Worm (Caenorhabditis elegans): Measurements from ENCODE around the gene srj-5.

Gene srj-5

ce11 chrV:664337-664847 is 11.6 kb upstream of the srj-5 start, which contains the start of the genes F31F4.11 and srh-266 (continued):
- TF ChIP-seq pha-4 (GFP tag; IDR thresholded peaks at IDR 0.05) (no peak), pha-4 (tag; optimal IDR thresholded peaks at IDR 0.05) (no peak), tag-97 (GFP tag; IDR thresholded peaks at IDR 0.05) (no peak), set-16 (GFP tag; IDR thresholded peaks at IDR 0.05) (no peak)

- TF ChIP-seq daf-8 (GFP tag; IDR thresholded peaks at IDR 0.05): no peak
- TF ChIP-seq cey-2 (tag; optimal IDR thresholded peaks at IDR 0.05; ENCODE audit: borderline replicate concordance, insufficient read depth): no peak
- no peak for TF ChIP-seq fos-1 (tag; optimal IDR thresholded peaks at IDR 0.05)
- no peak for TF ChIP-seq nhr-6 (tag; optimal IDR thresholded peaks at IDR 0.05)
- TF ChIP-seq skn-1 (tag; optimal IDR thresholded peaks at IDR 0.05): no peak
- no peak for TF ChIP-seq duxl-1 (tag; optimal IDR thresholded peaks at IDR 0.05; ENCODE audit: poor library complexity)
- no peak for TF ChIP-seq zfp-3 (GFP tag; conservative IDR thresholded peaks at IDR 0.05)
- no peak for TF ChIP-seq nhr-111 (GFP tag; optimal IDR thresholded peaks at IDR 0.05)
- no peak for TF ChIP-seq lim-7 (GFP tag; IDR thresholded peaks at IDR 0.05)
- TF ChIP-seq nhr-102 (tag; optimal IDR thresholded peaks at IDR 0.05): no peak
These were observed 7.4 kb upstream of the srj-5 start, which contains the start of gene F31F4.17 for ce11 chrV:660210-660609. TSS of gene F31F4.17 (minus strand) at chrV:660310.

ce11 chrV:658140-658539 is 5.3 kb upstream of the srj-5 start:
- peak; percentile 59; the same call in 1 of the 2 replicates for TF ChIP-seq lim-7 (GFP tag; IDR thresholded peaks at IDR 0.05)

ce11 chrV:657678-658077 is 4.8 kb upstream of the srj-5 start, which contains the start of gene srh-246:
TSS of gene srh-246 (minus strand) at chrV:657778.
- TF ChIP-seq ces-1 (GFP tag; optimal IDR thresholded peaks at IDR 0.05): no peak
- TF ChIP-seq unc-62 (GFP tag; optimal IDR thresholded peaks at IDR 0.05 in 1 of 2): no peak
- TF ChIP-seq unc-62 (tag; optimal IDR thresholded peaks at IDR 0.05): no peak
- TF ChIP-seq ceh-62 (tag; optimal IDR thresholded peaks at IDR 0.05): no peak
- no peak for TF ChIP-seq jun-1 (tag; optimal IDR thresholded peaks at IDR 0.05)
- TF ChIP-seq ceh-82 (tag; optimal IDR thresholded peaks at IDR 0.05): no peak
- no peak for TF ChIP-seq ceh-28 (tag; optimal IDR thresholded peaks at IDR 0.05)
- no peak for TF ChIP-seq madf-5 (GFP tag; IDR thresholded peaks at IDR 0.05)
- no peak for TF ChIP-seq mxl-2 (GFP tag; conservative IDR thresholded peaks at IDR 0.05)
- no peak for TF ChIP-seq Y105C5A.15 (GFP tag; IDR thresholded peaks at IDR 0.05)
- TF ChIP-seq pha-4 (GFP tag; IDR thresholded peaks at IDR 0.05): no peak
- TF ChIP-seq pha-4 (tag; optimal IDR thresholded peaks at IDR 0.05): no peak
- no peak for TF ChIP-seq set-16 (GFP tag; IDR thresholded peaks at IDR 0.05)
- no peak for TF ChIP-seq dmd-8 (GFP tag; IDR thresholded peaks at IDR 0.05)
- TF ChIP-seq ctbp-1 (GFP tag; IDR thresholded peaks at IDR 0.05): no peak
- no peak for TF ChIP-seq dmd-9 (GFP tag; IDR thresholded peaks at IDR 0.05)
- no peak for TF ChIP-seq aha-1 (tag)
- TF ChIP-seq zip-11 (GFP tag; IDR thresholded peaks at IDR 0.05): no peak

- TF ChIP-seq vab-7 (GFP tag; IDR thresholded peaks at IDR 0.05) (no peak), saeg-2 (GFP tag; IDR thresholded peaks at IDR 0.05) (no peak), pqm-1 (tag; optimal IDR thresholded peaks at IDR 0.05) (no peak), hif-1 (tag; optimal IDR thresholded peaks at IDR 0.05) (no peak), daf-12 (tag; optimal IDR thresholded peaks at IDR 0.05) (no peak), Y48G9A.11 (GFP tag; IDR thresholded peaks at IDR 0.05) (no peak), daf-16 (GFP tag; optimal IDR thresholded peaks at IDR 0.05) (no peak), daf-16 (tag; optimal IDR thresholded peaks at IDR 0.05) (no peak), ceh-28 (tag; optimal IDR thresholded peaks at IDR 0.05) (no peak), nhr-28 (tag; optimal IDR thresholded peaks at IDR 0.05) (no peak), hlh-30 (tag; optimal IDR thresholded peaks at IDR 0.05; ENCODE audit: insufficient read depth) (no peak), tag-97 (GFP tag; IDR thresholded peaks at IDR 0.05) (no peak), ztf-11 (tag; optimal IDR thresholded peaks at IDR 0.05) (no peak), set-16 (GFP tag; IDR thresholded peaks at IDR 0.05) (no peak), nhr-11 (tag; optimal IDR thresholded peaks at IDR 0.05) (no peak), ces-1 (GFP tag; optimal IDR thresholded peaks at IDR 0.05) (no peak), lin-39 (tag; optimal IDR thresholded peaks at IDR 0.05) (no peak)
These were observed 3.0 kb upstream of the srj-5 start, which contains the start of gene srh-245 for ce11 chrV:655823-656222. TSS of gene srh-245 (minus strand) at chrV:655923.

All from whole organism, L4 larva.